Worm (Caenorhabditis elegans): ENCODE measurements around the gene irld-33.

- TF ChIP-seq fos-1 (tag; optimal IDR thresholded peaks at IDR 0.05): no peak
- TF ChIP-seq nhr-77 (tag; optimal IDR thresholded peaks at IDR 0.05): no peak
- TF ChIP-seq C34B4.2 (tag; optimal IDR thresholded peaks at IDR 0.05): no peak
- TF ChIP-seq unc-62 (GFP tag; optimal IDR thresholded peaks at IDR 0.05): no peak
- no peak for TF ChIP-seq C16A3.4 (tag; optimal IDR thresholded peaks at IDR 0.05)
- no peak for TF ChIP-seq elt-3 (tag; optimal IDR thresholded peaks at IDR 0.05)
- TF ChIP-seq nhr-76 (tag; optimal IDR thresholded peaks at IDR 0.05): no peak
- TF ChIP-seq ceh-82 (tag; optimal IDR thresholded peaks at IDR 0.05): no peak
- TF ChIP-seq tlp-1 (tag; optimal IDR thresholded peaks at IDR 0.05): no peak
- TF ChIP-seq zag-1 (tag; optimal IDR thresholded peaks at IDR 0.05): no peak
- no peak for TF ChIP-seq pag-3 (tag; optimal IDR thresholded peaks at IDR 0.05; ENCODE audit: borderline replicate concordance, insufficient read depth)
Observed at ce11 chrII:1736353-1736752, 2.5 kb upstream of the irld-33 start, which contains the start of gene ceh-83.
